Fruit fly (Drosophila melanogaster) whole organism, embryonic: Measurements from ENCODE around the gene CG2889.
A peak's percentile ranks its signal among the peaks of the same experiment; 100 is the strongest.

Source experiments
- B-H1 ChIP-seq: fragments of 200-800 bp; sonication (Bioruptor generic); IDR thresholded peaks from 3 replicates; pipeline ENCODE4 v1.3.6; 2022; ENCODE audit warnings: missing biosample characterization, missing genetic modification characterization
- Bdp1 ChIP-seq: fragments of 200-800 bp; sonication (Bioruptor generic); optimal IDR thresholded peaks from 3 replicates; lab custom pipeline; 2016; ENCODE audit warnings: missing biosample characterization, missing genetic modification characterization
- Bgb ChIP-seq: fragments of 200-800 bp; sonication (Bioruptor generic); IDR thresholded peaks from 2 replicates; pipeline ENCODE4 v1.3.6; 2022; ENCODE audit warnings: missing biosample characterization, missing genetic modification characterization; ENCODE audit not compliant: partially characterized antibody
- CG10147 ChIP-seq: fragments of 200-800 bp; sonication (Bioruptor generic); optimal IDR thresholded peaks from 2 replicates; lab custom pipeline; 2019; ENCODE audit warnings: missing biosample characterization, mild to moderate bottlenecking, missing genetic modification characterization, moderate library complexity
- CG10431 ChIP-seq: fragments of 200-800 bp; sonication (Bioruptor generic); optimal IDR thresholded peaks from 3 replicates; lab custom pipeline; 2018; ENCODE audit warnings: missing biosample characterization, mild to moderate bottlenecking, missing genetic modification characterization
- CG10462 ChIP-seq: fragments of 200-800 bp; sonication (Bioruptor generic); optimal IDR thresholded peaks from 2 replicates; lab custom pipeline; 2016; ENCODE audit warnings: missing biosample characterization, missing genetic modification characterization
- CG10543 ChIP-seq: fragments of 200-800 bp; sonication (Bioruptor generic); optimal IDR thresholded peaks from 3 replicates; lab custom pipeline; 2017; ENCODE audit warnings: missing biosample characterization, mild to moderate bottlenecking, missing genetic modification characterization, moderate library complexity
- CG12155 ChIP-seq: fragments of 200-800 bp; sonication (Bioruptor generic); optimal IDR thresholded peaks from 3 replicates; lab custom pipeline; 2016; ENCODE audit warnings: missing biosample characterization, missing genetic modification characterization
- CG12391 ChIP-seq: fragments of 200-800 bp; sonication (Bioruptor generic); optimal IDR thresholded peaks from 3 replicates; lab custom pipeline; 2018; ENCODE audit warnings: missing biosample characterization, mild to moderate bottlenecking, missing genetic modification characterization, moderate library complexity
- CG12659 ChIP-seq: fragments of 200-800 bp; sonication (Bioruptor generic); optimal IDR thresholded peaks from 3 replicates; lab custom pipeline; 2017; ENCODE audit warnings: mild to moderate bottlenecking, missing biosample characterization, missing genetic modification reagents, missing genetic modification characterization
- CG13424 ChIP-seq: fragments of 200-800 bp; sonication (Bioruptor generic); optimal IDR thresholded peaks from 2 replicates; lab custom pipeline; 2019; ENCODE audit warnings: missing biosample characterization, mild to moderate bottlenecking, missing genetic modification characterization, moderate library complexity
- CG15073 ChIP-seq: fragments of 200-800 bp; sonication (Bioruptor generic); optimal IDR thresholded peaks from 2 replicates; lab custom pipeline; 2016; ENCODE audit warnings: missing biosample characterization, missing genetic modification characterization
- CG1647 ChIP-seq: fragments of 200-800 bp; sonication (Bioruptor generic); optimal IDR thresholded peaks from 3 replicates; lab custom pipeline; 2016; ENCODE audit warnings: missing biosample characterization, missing genetic modification characterization
- CG18764 ChIP-seq: fragments of 200-800 bp; sonication (Bioruptor generic); optimal IDR thresholded peaks from 3 replicates; lab custom pipeline; 2016; ENCODE audit warnings: missing biosample characterization, missing genetic modification characterization
- CG34224 ChIP-seq: fragments of 200-800 bp; sonication (Bioruptor generic); IDR thresholded peaks from 3 replicates; pipeline ENCODE4 v1.3.6; 2022; ENCODE audit warnings: missing biosample characterization, missing genetic modification characterization; ENCODE audit not compliant: partially characterized antibody
- CG5245 ChIP-seq: fragments of 200-800 bp; sonication (Bioruptor generic); optimal IDR thresholded peaks from 3 replicates; lab custom pipeline; 2016; ENCODE audit warnings: missing biosample characterization, missing genetic modification characterization
- CG5953 ChIP-seq: fragments of 200-800 bp; sonication (Bioruptor generic); IDR thresholded peaks from 2 replicates; pipeline ENCODE4 v1.3.6; 2022; ENCODE audit warnings: missing biosample characterization, missing genetic modification characterization
- CG6254 ChIP-seq: fragments of 200-800 bp; sonication (Bioruptor generic); optimal IDR thresholded peaks from 3 replicates; lab custom pipeline; 2017; ENCODE audit warnings: mild to moderate bottlenecking, missing biosample characterization, missing genetic modification reagents, missing genetic modification characterization
- CG7987 ChIP-seq: fragments of 200-800 bp; sonication (Bioruptor generic); optimal IDR thresholded peaks from 2 replicates; lab custom pipeline; 2018; ENCODE audit warnings: missing biosample characterization, mild to moderate bottlenecking, missing genetic modification characterization, moderate library complexity
- CG8089 ChIP-seq: fragments of 200-800 bp; sonication (Bioruptor generic); optimal IDR thresholded peaks from 3 replicates; lab custom pipeline; 2016; ENCODE audit warnings: missing biosample characterization, missing genetic modification characterization
- CG8388 ChIP-seq: fragments of 200-800 bp; sonication (Bioruptor generic); optimal IDR thresholded peaks from 2 replicates; lab custom pipeline; 2019; ENCODE audit warnings: missing biosample characterization, mild to moderate bottlenecking, missing genetic modification characterization, moderate library complexity
- CrebB ChIP-seq: fragments of 200-800 bp; sonication (Bioruptor generic); optimal IDR thresholded peaks from 3 replicates; lab custom pipeline; 2018; ENCODE audit warnings: missing biosample characterization, mild to moderate bottlenecking, missing genetic modification characterization
- D ChIP-seq, 2 experiments: fragments of 200-800 bp in 1 of 2; fragments of >200 bp in 1 of 2; sonication (Bioruptor generic) in 1 of 2; optimal IDR thresholded peaks; 2 replicates in 1 of 2; 3 replicates in 1 of 2; lab custom pipeline; 2017; ENCODE audit warnings: mild to moderate bottlenecking in 1 of 2, missing biosample characterization in 1 of 2, missing genetic modification characterization in 1 of 2, missing genetic modification reagents in 1 of 2
- Doc2 ChIP-seq: fragments of 200-800 bp; sonication (Bioruptor generic); IDR thresholded peaks from 2 replicates; pipeline ENCODE4 v1.3.6; 2022; ENCODE audit warnings: missing biosample characterization, missing genetic modification characterization
- Dref ChIP-seq: fragments of 200-800 bp; sonication (Bioruptor generic); IDR thresholded peaks from 2 replicates; pipeline ENCODE4 v1.3.6; 2022; ENCODE audit warnings: missing biosample characterization, missing genetic modification characterization
- HHEX ChIP-seq: fragments of 200-800 bp; sonication (Bioruptor generic); optimal IDR thresholded peaks from 3 replicates; lab custom pipeline; 2017; ENCODE audit warnings: missing biosample characterization, mild to moderate bottlenecking, missing genetic modification characterization, missing genetic modification reagents
- HmgD ChIP-seq: fragments of 200-800 bp; sonication (Bioruptor generic); optimal IDR thresholded peaks from 3 replicates; lab custom pipeline; 2016; ENCODE audit warnings: missing biosample characterization, missing genetic modification characterization
- Hr51 ChIP-seq, 2 experiments: fragments of 200-800 bp; sonication (Bioruptor generic); optimal IDR thresholded peaks; 2 replicates in 1 of 2; 3 replicates in 1 of 2; lab custom pipeline; 2016 to 2018; ENCODE audit warnings: missing biosample characterization in 2 of 2, missing genetic modification characterization in 2 of 2, mild to moderate bottlenecking in 1 of 2, moderate library complexity in 1 of 2
- Kr ChIP-seq: fragments of 200-800 bp; sonication (Bioruptor generic); optimal IDR thresholded peaks from 2 replicates; lab custom pipeline; 2017; ENCODE audit warnings: missing biosample characterization, mild to moderate bottlenecking, missing genetic modification characterization
- Mad ChIP-seq: fragments of 200-800 bp; sonication (Bioruptor generic); optimal IDR thresholded peaks from 2 replicates; lab custom pipeline; 2016; ENCODE audit warnings: missing biosample characterization, missing genetic modification characterization
- NC2β ChIP-seq: fragments of 200-800 bp; sonication (Bioruptor generic); optimal IDR thresholded peaks from 2 replicates; lab custom pipeline; 2016; ENCODE audit warnings: missing biosample characterization, missing genetic modification characterization
- Oli ChIP-seq: fragments of 200-800 bp; sonication (Bioruptor generic); optimal IDR thresholded peaks from 2 replicates; lab custom pipeline; 2018; ENCODE audit warnings: missing biosample characterization, mild to moderate bottlenecking, missing genetic modification characterization, moderate library complexity
- Ssrp ChIP-seq: fragments of 200-800 bp; sonication (Bioruptor generic); optimal IDR thresholded peaks from 2 replicates; lab custom pipeline; 2018; ENCODE audit warnings: missing biosample characterization, mild to moderate bottlenecking, missing genetic modification characterization, moderate library complexity
- Xrp1 ChIP-seq: fragments of 200-800 bp; sonication (Bioruptor generic); IDR thresholded peaks from 2 replicates; pipeline ENCODE4 v1.3.6; 2022; ENCODE audit warnings: missing biosample characterization, missing genetic modification characterization
- ase ChIP-seq: fragments of 200-800 bp; sonication (Bioruptor generic); IDR thresholded peaks from 3 replicates; pipeline ENCODE4 v1.3.6; 2022; ENCODE audit warnings: missing biosample characterization, missing genetic modification characterization
- ash1 ChIP-seq: fragments of 200-800 bp; sonication (Bioruptor generic); optimal IDR thresholded peaks from 2 replicates; lab custom pipeline; 2018; ENCODE audit warnings: missing biosample characterization, mild to moderate bottlenecking, missing genetic modification characterization
- bbx ChIP-seq: fragments of 200-800 bp; sonication (Bioruptor generic); IDR thresholded peaks from 2 replicates; pipeline ENCODE4 v1.3.6; 2022; ENCODE audit warnings: missing biosample characterization, missing genetic modification characterization; ENCODE audit not compliant: partially characterized antibody
- ci ChIP-seq: fragments of 200-800 bp; sonication (Bioruptor generic); IDR thresholded peaks from 3 replicates; pipeline ENCODE4 v1.3.6; 2022; ENCODE audit warnings: missing biosample characterization, missing genetic modification characterization
- crp ChIP-seq, 2 experiments: fragments of 200-800 bp; sonication (Bioruptor generic); optimal IDR thresholded peaks; 2 replicates in 1 of 2; 3 replicates in 1 of 2; lab custom pipeline; 2017; ENCODE audit warnings: missing biosample characterization in 2 of 2, missing genetic modification characterization in 2 of 2, mild to moderate bottlenecking in 1 of 2, moderate library complexity in 1 of 2
- dimm ChIP-seq: fragments of 200-800 bp; sonication (Bioruptor generic); IDR thresholded peaks from 2 replicates; pipeline ENCODE4 v1.3.6; 2022; ENCODE audit warnings: missing biosample characterization, missing genetic modification characterization
- dmrt11E ChIP-seq: fragments of 200-800 bp; sonication (Bioruptor generic); optimal IDR thresholded peaks from 3 replicates; lab custom pipeline; 2018; ENCODE audit warnings: missing biosample characterization, mild to moderate bottlenecking, missing genetic modification characterization, moderate library complexity
- fd102C ChIP-seq: fragments of 200-800 bp; sonication (Bioruptor generic); optimal IDR thresholded peaks from 2 replicates; lab custom pipeline; 2018; ENCODE audit warnings: missing biosample characterization, mild to moderate bottlenecking, missing genetic modification characterization, moderate library complexity
- gfzf ChIP-seq: fragments of 200-800 bp; sonication (Bioruptor generic); optimal IDR thresholded peaks from 2 replicates; lab custom pipeline; 2016; ENCODE audit warnings: missing biosample characterization, mild to moderate bottlenecking, missing genetic modification characterization, moderate library complexity
- schlank ChIP-seq: fragments of 200-800 bp; sonication (Bioruptor generic); optimal IDR thresholded peaks from 2 replicates; lab custom pipeline; 2018; ENCODE audit warnings: missing biosample characterization, mild to moderate bottlenecking, missing genetic modification characterization
- sima ChIP-seq: fragments of 200-800 bp; sonication (Bioruptor generic); optimal IDR thresholded peaks from 2 replicates; lab custom pipeline; 2016; ENCODE audit warnings: missing biosample characterization, missing genetic modification characterization
- tll ChIP-seq, 2 experiments: fragments of 200-800 bp in 1 of 2; fragments of >200 bp in 1 of 2; sonication (Bioruptor generic) in 1 of 2; optimal IDR thresholded peaks; 2 replicates each; lab custom pipeline; 2017 to 2019; ENCODE audit warnings: missing biosample characterization in 2 of 2, missing genetic modification characterization in 2 of 2, mild to moderate bottlenecking in 1 of 2, moderate library complexity in 1 of 2
- tup ChIP-seq: fragments of 200-800 bp; sonication (Bioruptor generic); optimal IDR thresholded peaks from 2 replicates; lab custom pipeline; 2016; ENCODE audit warnings: missing biosample characterization, mild to moderate bottlenecking, missing genetic modification characterization, moderate library complexity
- yki ChIP-seq: fragments of >200 bp; optimal IDR thresholded peaks from 3 replicates; lab custom pipeline; 2018

Gene CG2889

DNA sequence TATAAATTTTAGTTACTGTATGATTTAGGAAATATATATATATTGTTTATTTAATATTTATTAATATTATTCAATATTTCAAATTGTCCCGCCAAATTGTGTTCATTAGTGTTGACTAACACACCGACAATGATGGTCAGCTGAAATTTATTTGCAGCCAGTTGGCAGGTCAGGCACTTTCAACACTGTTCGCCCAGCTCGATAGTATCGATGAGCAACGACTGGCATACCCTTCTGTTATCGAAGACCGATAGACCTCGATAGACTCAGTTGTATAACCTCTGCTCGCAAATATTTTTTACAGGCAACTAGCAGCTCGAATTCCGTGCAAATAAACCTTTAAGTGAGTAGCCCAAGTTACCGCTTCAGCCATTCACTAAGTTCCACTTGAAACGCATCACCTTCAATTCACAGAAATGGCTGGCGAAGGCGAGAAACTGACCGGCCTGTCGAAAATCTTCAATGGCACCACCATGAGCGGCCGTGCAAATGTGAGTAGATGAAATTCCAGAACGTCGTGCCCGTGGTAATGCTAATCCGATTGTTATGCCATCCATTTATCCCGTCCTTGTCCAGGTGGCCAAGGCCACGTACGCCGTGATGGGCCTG is 13.1 kb upstream of the CG2889 start, which contains the start of gene Neb-cGP (continued):
- TF ChIP-seq Bdp1 (GFP tag; lab: Kevin White, UChicago) (peak; percentile 60), tup (GFP tag; lab: Kevin White, UChicago) (peak; percentile 25), yki (lab: Kevin White, UChicago) (no peak), Doc2 (GFP tag; lab: Robert Waterston, UW) (no peak), Dref (GFP tag; lab: Robert Waterston, UW) (peak; percentile 98), schlank (tag; lab: Kevin White, UChicago) (peak; percentile 25), ash1 (no peak), CG10147 (GFP tag; lab: Kevin White, UChicago) (peak; percentile 34), CG5245 (GFP tag; lab: Kevin White, UChicago) (peak; percentile 43), ci (GFP tag; lab: Robert Waterston, UW) (peak; percentile 72; the same call in 2 of the 3 replicates), CG12659 (peak; percentile 81), HmgD (GFP tag; lab: Kevin White, UChicago) (peak; percentile 56), B-H1 (GFP tag; lab: Robert Waterston, UW) (no peak), Ssrp (peak; percentile 7), CG7987 (peak; percentile 59), CG10462 (GFP tag; lab: Kevin White, UChicago) (peak; percentile 7), gfzf (GFP tag; lab: Kevin White, UChicago) (peak; percentile 36), dmrt11E (tag; lab: Kevin White, UChicago) (peak; percentile 43), CG5953 (GFP tag; lab: Robert Waterston, UW) (no peak), CG15073 (GFP tag; lab: Kevin White, UChicago) (no peak), CG10543 (GFP tag; lab: Kevin White, UChicago) (peak; percentile 69), dimm (GFP tag; lab: Robert Waterston, UW) (no peak), Kr (GFP tag; lab: Kevin White, UChicago) (no peak), ase (GFP tag; lab: Robert Waterston, UW) (no peak), D (optimal IDR thresholded peaks at IDR 0.05; lab: Kevin White, UChicago) (no peak), D (GFP tag; optimal IDR thresholded peaks at IDR 0.05; lab: Kevin White, UChicago) (no peak), CG12155 (peak; percentile 60), Bgb (GFP tag; lab: Robert Waterston, UW) (peak; percentile 98), CG18764 (GFP tag; lab: Kevin White, UChicago) (peak; percentile 61), CG10431 (no peak), tll (GFP tag; optimal IDR thresholded peaks at IDR 0.05; lab: Kevin White, UChicago) (no peak), CG6254 (GFP tag; lab: Kevin White, UChicago) (peak; percentile 25), Xrp1 (GFP tag; lab: Robert Waterston, UW) (peak; percentile 48; the same call in 1 of the 2 replicates), Hr51 (GFP tag; optimal IDR thresholded peaks at IDR 0.05; lab: Kevin White, UChicago) (peak; percentile 27 to 60), NC2β (GFP tag; lab: Kevin White, UChicago) (peak; percentile 61), CG8388 (GFP tag; lab: Kevin White, UChicago) (peak; percentile 15), CG12391 (tag; lab: Kevin White, UChicago) (peak; percentile 64), CG1647 (GFP tag; lab: Kevin White, UChicago) (peak; percentile 60), bbx (peak; percentile 96), sima (GFP tag; lab: Kevin White, UChicago) (no peak), crp (GFP tag; optimal IDR thresholded peaks at IDR 0.05; lab: Kevin White, UChicago) (peak in 1 of 2 experiments; percentile 87), CrebB (peak; percentile 36), Oli (no peak), CG34224 (GFP tag; lab: Robert Waterston, UW) (peak; percentile 96), Mad (GFP tag; lab: Kevin White, UChicago) (peak; percentile 65), CG8089 (no peak), CG13424 (tag; lab: Kevin White, UChicago) (peak; percentile 46), fd102C (GFP tag; lab: Kevin White, UChicago) (no peak), HHEX (GFP tag; lab: Kevin White, UChicago) (peak; percentile 41)
